Worm (Caenorhabditis elegans) whole organism, L1 larva: ENCODE results near the gene H39E23.2.

Experiments used
- Y116A8C.19 ChIP-seq: sonication (generic microtip); optimal IDR thresholded peaks from 2 replicates; lab custom pipeline; 2016; ENCODE audit warnings: missing compliant biosample characterization, missing genetic modification characterization, borderline replicate concordance
- aha-1 ChIP-seq: fragments of 150-350 bp; optimal IDR thresholded peaks from 2 replicates; lab custom pipeline; 2014; ENCODE audit warnings: missing biosample characterization, missing genetic modification characterization
- aly-2 ChIP-seq: fragments of 150-350 bp; optimal IDR thresholded peaks from 2 replicates; lab custom pipeline; 2014; ENCODE audit warnings: missing biosample characterization, missing genetic modification characterization
- ama-1 ChIP-seq: fragments of 150-350 bp; optimal IDR thresholded peaks from 2 replicates; lab custom pipeline; 2014
- blmp-1 ChIP-seq: fragments of 150-350 bp; optimal IDR thresholded peaks from 2 replicates; lab custom pipeline; 2014; ENCODE audit warnings: missing biosample characterization, missing genetic modification characterization
- ceh-63 ChIP-seq: fragments of 200-800 bp; sonication (Bioruptor generic); optimal IDR thresholded peaks from 2 replicates; lab custom pipeline; 2018; ENCODE audit warnings: mild to moderate bottlenecking, missing genetic modification characterization, missing compliant biosample characterization
- ceh-8 ChIP-seq: fragments of 200-800 bp; sonication (Bioruptor generic); optimal IDR thresholded peaks from 2 replicates; lab custom pipeline; 2018; ENCODE audit warnings: mild to moderate bottlenecking, missing genetic modification characterization, moderate library complexity, missing compliant biosample characterization
- ceh-88 ChIP-seq: fragments of 200-800 bp; sonication (Bioruptor generic); IDR thresholded peaks from 2 replicates; pipeline ENCODE4 v1.3.6; 2022; ENCODE audit warnings: missing genetic modification characterization, missing compliant biosample characterization
- dsc-1 ChIP-seq: sonication (generic microtip); optimal IDR thresholded peaks from 2 replicates; lab custom pipeline; 2016; ENCODE audit warnings: mild to moderate bottlenecking, missing genetic modification characterization, missing compliant biosample characterization
- efl-3 ChIP-seq: fragments of 200-800 bp; sonication (Bioruptor generic); optimal IDR thresholded peaks from 2 replicates; lab custom pipeline; 2018; ENCODE audit warnings: mild to moderate bottlenecking, missing genetic modification characterization, missing compliant biosample characterization
- elt-2 ChIP-seq: sonication (generic microtip); optimal IDR thresholded peaks from 2 replicates; lab custom pipeline; 2016; ENCODE audit warnings: missing genetic modification characterization, mild to moderate bottlenecking, inconsistent platforms, missing compliant biosample characterization, missing genetic modification reagents
- fkh-10 ChIP-seq: sonication (generic microtip); optimal IDR thresholded peaks from 2 replicates; lab custom pipeline; 2017; ENCODE audit warnings: missing biosample characterization, missing genetic modification reagents, missing genetic modification characterization
- fkh-4 ChIP-seq: sonication (generic microtip); optimal IDR thresholded peaks from 2 replicates; lab custom pipeline; 2016; ENCODE audit warnings: missing compliant biosample characterization, missing genetic modification characterization, borderline replicate concordance
- fkh-8 ChIP-seq: sonication (generic microtip); optimal IDR thresholded peaks from 2 replicates; lab custom pipeline; 2016; ENCODE audit warnings: mild to moderate bottlenecking, missing genetic modification characterization, missing compliant biosample characterization
- hlh-17 ChIP-seq: fragments of 200-800 bp; sonication (Bioruptor generic); optimal IDR thresholded peaks from 2 replicates; lab custom pipeline; 2018; ENCODE audit warnings: missing genetic modification characterization, mild to moderate bottlenecking, missing compliant biosample characterization, moderate library complexity, borderline replicate concordance
- hlh-4 ChIP-seq: sonication (generic microtip); optimal IDR thresholded peaks from 2 replicates; lab custom pipeline; 2016; ENCODE audit warnings: mild to moderate bottlenecking, missing genetic modification characterization, missing compliant biosample characterization
- hpl-2 ChIP-seq: fragments of 150-350 bp; optimal IDR thresholded peaks from 2 replicates; lab custom pipeline; 2014; ENCODE audit warnings: missing biosample characterization, missing genetic modification reagents, missing genetic modification characterization
- irx-1 ChIP-seq: sonication (generic microtip); optimal IDR thresholded peaks from 2 replicates; lab custom pipeline; 2016; ENCODE audit warnings: missing genetic modification characterization, missing compliant biosample characterization
- isw-1 ChIP-seq: fragments of 200-800 bp; sonication (Bioruptor generic); IDR thresholded peaks from 2 replicates; pipeline ENCODE4 v1.3.6; 2022; ENCODE audit warnings: missing genetic modification characterization, missing compliant biosample characterization
- lin-14 ChIP-seq: fragments of 200-800 bp; sonication (Bioruptor generic); optimal IDR thresholded peaks from 2 replicates; lab custom pipeline; 2018; ENCODE audit warnings: mild to moderate bottlenecking, missing genetic modification characterization, moderate library complexity, missing compliant biosample characterization
- lin-15B ChIP-seq: fragments of 150-350 bp; sonication (generic microtip); optimal IDR thresholded peaks from 3 replicates; lab custom pipeline; 2014; ENCODE audit warnings: missing biosample characterization, missing genetic modification characterization
- lin-35 ChIP-seq, 2 experiments: fragments of 150-350 bp; optimal IDR thresholded peaks; 2 replicates each; lab custom pipeline; 2014; ENCODE audit warnings: missing biosample characterization in 2 of 2, missing genetic modification characterization in 2 of 2, missing genetic modification reagents in 2 of 2
- lin-39 ChIP-seq: fragments of 150-350 bp; optimal IDR thresholded peaks from 2 replicates; lab custom pipeline; 2014; ENCODE audit warnings: missing biosample characterization, missing genetic modification reagents, missing genetic modification characterization
- lsy-2 ChIP-seq, 2 experiments: fragments of 150-350 bp; optimal IDR thresholded peaks; 2 replicates each; lab custom pipeline; 2014; ENCODE audit warnings: missing biosample characterization in 2 of 2, missing genetic modification characterization in 2 of 2
- mab-9 ChIP-seq: fragments of 200-800 bp; sonication (Bioruptor generic); IDR thresholded peaks from 2 replicates; pipeline ENCODE4 v1.3.6; 2022; ENCODE audit warnings: missing genetic modification reagents, missing genetic modification characterization, missing compliant biosample characterization
- mep-1 ChIP-seq: fragments of 150-350 bp; optimal IDR thresholded peaks from 2 replicates; lab custom pipeline; 2014; ENCODE audit warnings: missing biosample characterization, missing genetic modification characterization
- nhr-12 ChIP-seq: sonication (generic microtip); optimal IDR thresholded peaks from 2 replicates; lab custom pipeline; 2017; ENCODE audit warnings: missing biosample characterization, missing genetic modification characterization
- nhr-19 ChIP-seq: fragments of 200-800 bp; sonication (Bioruptor generic); conservative IDR thresholded peaks from 2 replicates; pipeline ENCODE4 v1.3.6; 2022; ENCODE audit warnings: missing genetic modification characterization, missing compliant biosample characterization
- nhr-71 ChIP-seq: sonication (generic microtip); optimal IDR thresholded peaks from 2 replicates; lab custom pipeline; 2016; ENCODE audit warnings: mild to moderate bottlenecking, missing genetic modification characterization, moderate library complexity, missing compliant biosample characterization
- nhr-77 ChIP-seq: fragments of 150-350 bp; optimal IDR thresholded peaks from 2 replicates; lab custom pipeline; 2014; ENCODE audit warnings: missing biosample characterization, missing genetic modification characterization
- nhr-84 ChIP-seq: sonication (generic microtip); optimal IDR thresholded peaks from 2 replicates; lab custom pipeline; 2017; ENCODE audit warnings: missing biosample characterization, missing genetic modification characterization
- nhr-90 ChIP-seq: sonication (generic microtip); optimal IDR thresholded peaks from 2 replicates; lab custom pipeline; 2016; ENCODE audit warnings: mild to moderate bottlenecking, missing genetic modification characterization, missing compliant biosample characterization; ENCODE audit not compliant: poor library complexity
- pag-3 ChIP-seq: sonication (generic microtip); optimal IDR thresholded peaks from 2 replicates; lab custom pipeline; 2017; ENCODE audit warnings: missing genetic modification characterization, mild to moderate bottlenecking, missing compliant biosample characterization, antibody characterized with exemption, borderline replicate concordance; ENCODE audit not compliant: insufficient read depth
- pax-3 ChIP-seq: fragments of 200-800 bp; sonication (Bioruptor generic); optimal IDR thresholded peaks from 2 replicates; lab custom pipeline; 2018; ENCODE audit warnings: mild to moderate bottlenecking, missing genetic modification characterization, moderate library complexity, missing compliant biosample characterization
- rnt-1 ChIP-seq: sonication (generic microtip); optimal IDR thresholded peaks from 2 replicates; lab custom pipeline; 2016; ENCODE audit warnings: mild to moderate bottlenecking, missing genetic modification characterization, moderate library complexity, missing compliant biosample characterization
- skn-1 ChIP-seq: fragments of 150-350 bp; optimal IDR thresholded peaks from 2 replicates; lab custom pipeline; 2014; ENCODE audit warnings: missing biosample characterization, missing genetic modification characterization
- sox-4 ChIP-seq: sonication (generic microtip); optimal IDR thresholded peaks from 2 replicates; lab custom pipeline; 2016; ENCODE audit warnings: missing genetic modification characterization, missing compliant biosample characterization
- unc-86 ChIP-seq: sonication (generic microtip); optimal IDR thresholded peaks from 2 replicates; lab custom pipeline; 2016; ENCODE audit warnings: missing genetic modification characterization, missing compliant biosample characterization
- vab-15 ChIP-seq: sonication (generic microtip); optimal IDR thresholded peaks from 2 replicates; lab custom pipeline; 2017; ENCODE audit warnings: missing genotype, mild to moderate bottlenecking, missing genetic modification characterization, missing compliant biosample characterization
- xbp-1 ChIP-seq: sonication (generic microtip); optimal IDR thresholded peaks from 2 replicates; lab custom pipeline; 2016; ENCODE audit warnings: missing genetic modification characterization, missing compliant biosample characterization
- zip-4 ChIP-seq: fragments of 200-800 bp; sonication (Bioruptor generic); optimal IDR thresholded peaks from 2 replicates; lab custom pipeline; 2018; ENCODE audit warnings: mild to moderate bottlenecking, missing genetic modification characterization, moderate library complexity, missing compliant biosample characterization
- ztf-11 ChIP-seq, 2 experiments: sonication (generic microtip); optimal IDR thresholded peaks; 2 replicates each; lab custom pipeline; 2016 to 2017; ENCODE audit warnings: missing genetic modification characterization in 2 of 2, missing biosample characterization in 1 of 2, missing compliant biosample characterization in 1 of 2
- ztf-4 ChIP-seq: fragments of 150-350 bp; optimal IDR thresholded peaks from 2 replicates; lab custom pipeline; 2014; ENCODE audit warnings: missing biosample characterization, missing genetic modification characterization

The H39E23.2 gene

ce11 chrV:14092403-14092802 lies 17.7 kb upstream of the H39E23.2 start, which contains the start of gene D1086.3 (continued):
- TF ChIP-seq fkh-4 (tag; lab: Kevin White, UChicago) (no peak), nhr-19 (GFP tag; lab: Robert Waterston, UW) (peak; percentile 80), ztf-4 (tag; lab: Kevin White, UChicago) (no peak), ceh-88 (GFP tag; lab: Robert Waterston, UW) (no peak), zip-4 (GFP tag; lab: Kevin White, UChicago) (no peak), mab-9 (GFP tag; lab: Robert Waterston, UW) (no peak), ceh-8 (GFP tag; lab: Kevin White, UChicago) (no peak), skn-1 (tag; lab: Kevin White, UChicago) (no peak), nhr-71 (peak; percentile 82), ama-1 (lab: Kevin White, UChicago) (peak; percentile 70), xbp-1 (tag; lab: Kevin White, UChicago) (peak; percentile 27), unc-86 (tag; lab: Kevin White, UChicago) (no peak), sox-4 (tag; lab: Kevin White, UChicago) (no peak), aly-2 (tag; lab: Kevin White, UChicago) (peak; percentile 37), nhr-90 (tag; lab: Kevin White, UChicago) (peak; percentile 82), vab-15 (tag; lab: Kevin White, UChicago) (no peak), ceh-63 (GFP tag; lab: Kevin White, UChicago) (no peak), elt-2 (tag; lab: Kevin White, UChicago) (peak; percentile 55), nhr-77 (tag; lab: Kevin White, UChicago) (no peak), hpl-2 (GFP tag; lab: Kevin White, UChicago) (no peak), lin-15B (no peak), aha-1 (tag; lab: Kevin White, UChicago) (no peak), fkh-8 (no peak), hlh-4 (tag; lab: Kevin White, UChicago) (no peak), hlh-17 (no peak), nhr-12 (tag; lab: Kevin White, UChicago) (no peak), Y116A8C.19 (tag; lab: Kevin White, UChicago) (no peak), irx-1 (tag; lab: Kevin White, UChicago) (no peak), nhr-84 (no peak), mep-1 (tag; lab: Kevin White, UChicago) (peak; percentile 4), isw-1 (GFP tag; lab: Robert Waterston, UW) (no peak), ztf-11 (tag; optimal IDR thresholded peaks at IDR 0.05; lab: Kevin White, UChicago) (no peak), efl-3 (GFP tag; lab: Kevin White, UChicago) (no peak), pag-3 (tag; lab: Kevin White, UChicago) (no peak), fkh-10 (GFP tag; lab: Kevin White, UChicago) (no peak), lin-39 (tag; lab: Kevin White, UChicago) (peak; percentile 75), pax-3 (tag; lab: Kevin White, UChicago) (no peak)

ce11 chrV:14093805-14094204 lies 16.3 kb upstream of the H39E23.2 start, which contains the start of gene D1086.8:
Gene D1086.8 (plus strand): TSS chrV:14094105.
- TF ChIP-seq lin-35 (GFP tag; optimal IDR thresholded peaks at IDR 0.05; lab: Kevin White, UChicago) (no peak), dsc-1 (tag; lab: Kevin White, UChicago) (peak; percentile 2), blmp-1 (tag; lab: Kevin White, UChicago) (peak; percentile 11), sox-4 (tag; lab: Kevin White, UChicago) (no peak), lsy-2 (tag; optimal IDR thresholded peaks at IDR 0.05; lab: Kevin White, UChicago) (peak in 1 of 2 experiments; percentile 38), lin-14 (GFP tag; lab: Kevin White, UChicago) (peak; percentile 57), rnt-1 (tag; lab: Kevin White, UChicago) (peak; percentile 33)
